Worm (Caenorhabditis elegans): Measurements from ENCODE around the gene F33C8.4.
A peak's percentile ranks its signal among the peaks of the same experiment; 100 is the strongest.

The F33C8.4 gene

DNA sequence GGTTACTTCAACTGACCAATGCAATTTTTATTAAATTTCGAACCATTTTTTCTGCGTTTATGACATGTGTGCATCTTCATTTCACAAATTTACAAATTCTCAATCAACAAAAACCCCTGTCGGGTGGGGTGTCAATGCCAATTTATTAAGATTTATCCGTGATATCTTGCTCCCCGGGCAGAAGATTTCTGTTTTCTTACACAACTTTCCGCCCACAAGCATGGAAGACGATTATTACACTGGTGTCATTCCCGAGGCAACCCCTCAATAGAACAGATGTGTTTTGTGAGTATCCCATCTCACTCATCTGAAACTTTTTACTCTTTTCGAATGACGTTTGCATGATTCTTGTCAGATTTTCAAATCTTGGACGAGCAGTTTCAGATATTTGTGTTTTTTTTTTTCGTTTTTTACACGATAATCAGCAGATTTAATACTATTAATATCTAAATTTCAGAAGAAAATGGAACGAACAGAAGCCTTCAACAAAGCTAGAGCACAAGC, at the start of gene F33C8.4:
F33C8.4 (plus strand) TSS at position 454 of the 504 bp plus-strand sequence.
- TF ChIP-seq snpc-3.4 (tag; optimal IDR thresholded peaks at IDR 0.05), result no peak
- TF ChIP-seq rpc-1 (optimal IDR thresholded peaks at IDR 0.05), result no peak
- no peak for TF ChIP-seq rpc-1 (tag; optimal IDR thresholded peaks at IDR 0.05)

DNA sequence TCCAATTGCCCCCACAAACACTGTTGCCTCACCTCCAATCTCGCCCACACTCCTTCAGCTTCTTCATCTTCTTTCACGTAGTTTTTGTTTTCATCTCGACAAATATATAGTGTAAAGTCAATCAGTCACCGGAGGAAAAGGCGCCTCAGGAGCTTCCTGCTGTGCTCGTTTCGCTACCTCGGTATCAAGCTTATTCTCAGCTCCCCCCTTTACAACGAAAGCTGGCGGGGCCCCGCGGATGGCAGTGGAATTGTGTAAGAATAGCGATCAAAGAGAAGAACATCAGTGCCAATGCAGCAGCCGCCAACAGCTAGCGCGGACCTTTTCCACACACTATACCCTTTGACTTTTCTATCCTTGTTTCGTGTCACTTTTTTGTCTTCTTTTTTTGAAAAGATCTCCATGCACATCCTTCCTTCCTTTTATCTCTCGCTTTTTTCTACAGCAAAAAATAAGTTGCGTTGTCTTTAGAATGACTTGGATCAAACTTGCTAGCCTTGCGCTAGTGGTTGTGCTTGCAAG, 47.6 kb upstream of the F33C8.4 start, which contains the start of gene csq-1:
csq-1 (plus strand) TSS at position 472 of the 522 bp plus-strand sequence.
- no peak for TF ChIP-seq ekl-4 (GFP tag; IDR thresholded peaks at IDR 0.05)
- TF ChIP-seq zfh-2 (GFP tag; conservative IDR thresholded peaks at IDR 0.05), result peak; percentile 42; the same call in 1 of the 2 replicates

DNA sequence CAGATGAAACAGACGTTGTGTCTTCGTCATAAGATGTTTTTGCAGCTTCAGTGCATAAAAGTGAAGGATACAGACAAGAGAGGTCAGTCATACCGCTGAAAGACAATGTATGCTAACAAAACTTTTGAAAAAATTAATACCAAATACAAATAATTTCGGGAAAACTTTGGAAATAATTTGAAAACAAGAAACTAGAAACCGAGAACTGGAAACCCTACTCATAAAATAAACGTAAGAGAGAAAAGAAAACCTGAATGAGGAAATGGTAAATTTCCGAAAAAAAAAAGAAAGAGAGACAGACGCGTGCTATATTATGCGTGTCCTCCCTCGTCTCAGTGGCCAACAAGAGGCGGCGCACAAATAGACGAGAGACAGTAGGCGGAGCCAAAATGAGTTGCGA, 39.2 kb upstream of the F33C8.4 start, which contains the start of gene sox-3:
sox-3 (minus strand) TSS at position 101 of the 400 bp plus-strand sequence.
- TF ChIP-seq Y95B8A.8 (GFP tag; IDR thresholded peaks at IDR 0.05) (no peak), pha-4 (tag; optimal IDR thresholded peaks at IDR 0.05) (no peak), rec-8 (tag; optimal IDR thresholded peaks at IDR 0.05) (no peak), hsf-1 (GFP tag; IDR thresholded peaks at IDR 0.05) (no peak), ztf-18 (tag; optimal IDR thresholded peaks at IDR 0.05) (no peak), somi-1 (GFP tag; optimal IDR thresholded peaks at IDR 0.05) (no peak), egl-44 (GFP tag; IDR thresholded peaks at IDR 0.05) (no peak), sea-2 (GFP tag; IDR thresholded peaks at IDR 0.05) (no peak), ceh-27 (GFP tag; optimal IDR thresholded peaks at IDR 0.05) (no peak), Y79H2A.3 (GFP tag; conservative IDR thresholded peaks at IDR 0.05) (no peak), T07F8.4 (tag; optimal IDR thresholded peaks at IDR 0.05) (no peak), snpc-1.1 (tag; optimal IDR thresholded peaks at IDR 0.05; ENCODE audit: insufficient read depth) (no peak), hrde-1 (tag; optimal IDR thresholded peaks at IDR 0.05; ENCODE audit: borderline replicate concordance) (no peak), sdz-38 (tag; optimal IDR thresholded peaks at IDR 0.05) (no peak), lin-40 (tag; optimal IDR thresholded peaks at IDR 0.05) (no peak), ztf-22 (GFP tag; optimal IDR thresholded peaks at IDR 0.05) (no peak), rpc-1 (optimal IDR thresholded peaks at IDR 0.05) (no peak), rpc-1 (tag; optimal IDR thresholded peaks at IDR 0.05) (no peak), pbrm-1 (GFP tag; IDR thresholded peaks at IDR 0.05) (no peak), unc-62 (GFP tag; optimal IDR thresholded peaks at IDR 0.05) (no peak), hlh-12 (tag; optimal IDR thresholded peaks at IDR 0.05) (no peak)

- no peak for TF ChIP-seq zim-3 (tag; optimal IDR thresholded peaks at IDR 0.05)
- TF ChIP-seq zfh-2 (GFP tag; conservative IDR thresholded peaks at IDR 0.05), result peak; percentile 42; the same call in 1 of the 2 replicates
These were observed 37.4 kb upstream of the F33C8.4 start for ce11 chrX:14694633-14695177.

ce11 chrX:14695892-14696291, 36.2 kb upstream of the F33C8.4 start:
- TF ChIP-seq D2030.7 (GFP tag; IDR thresholded peaks at IDR 0.05) (no peak), repo-1 (tag; optimal IDR thresholded peaks at IDR 0.05) (no peak), nhr-90 (tag; optimal IDR thresholded peaks at IDR 0.05) (no peak), aptf-2 (GFP tag; conservative IDR thresholded peaks at IDR 0.05) (no peak), mes-4 (tag; optimal IDR thresholded peaks at IDR 0.05) (no peak), nfyb-1 (GFP tag; IDR thresholded peaks at IDR 0.05) (no peak), cebp-1 (GFP tag; IDR thresholded peaks at IDR 0.05) (no peak), cebp-1 (tag; optimal IDR thresholded peaks at IDR 0.05) (no peak), K12H6.12 (tag; optimal IDR thresholded peaks at IDR 0.05) (no peak), mxl-1 (tag; optimal IDR thresholded peaks at IDR 0.05) (no peak)

All from whole organism, young adult.